Worm (Caenorhabditis elegans): ENCODE results near the gene ZK550.6.

ZK550.6 gene

ce11 chrIV:17245200-17245599, 17.1 kb downstream of the ZK550.6 start, which contains the start of gene ZK550.2:
Gene ZK550.2 (plus strand): TSS chrIV:17245584.
- TF ChIP-seq tab-1 (GFP tag; IDR thresholded peaks at IDR 0.05) (no peak), T22C8.4 (GFP tag; IDR thresholded peaks at IDR 0.05) (no peak), med-1 (GFP tag; optimal IDR thresholded peaks at IDR 0.05; ENCODE audit: insufficient read depth) (no peak), flt-1 (GFP tag; IDR thresholded peaks at IDR 0.05) (no peak), ztf-29 (GFP tag; IDR thresholded peaks at IDR 0.05) (no peak), ref-1 (GFP tag; conservative IDR thresholded peaks at IDR 0.05) (no peak), cog-1 (tag; optimal IDR thresholded peaks at IDR 0.05) (no peak), klf-2 (GFP tag; conservative IDR thresholded peaks at IDR 0.05) (no peak), ztf-23 (GFP tag; IDR thresholded peaks at IDR 0.05) (no peak)

DNA sequence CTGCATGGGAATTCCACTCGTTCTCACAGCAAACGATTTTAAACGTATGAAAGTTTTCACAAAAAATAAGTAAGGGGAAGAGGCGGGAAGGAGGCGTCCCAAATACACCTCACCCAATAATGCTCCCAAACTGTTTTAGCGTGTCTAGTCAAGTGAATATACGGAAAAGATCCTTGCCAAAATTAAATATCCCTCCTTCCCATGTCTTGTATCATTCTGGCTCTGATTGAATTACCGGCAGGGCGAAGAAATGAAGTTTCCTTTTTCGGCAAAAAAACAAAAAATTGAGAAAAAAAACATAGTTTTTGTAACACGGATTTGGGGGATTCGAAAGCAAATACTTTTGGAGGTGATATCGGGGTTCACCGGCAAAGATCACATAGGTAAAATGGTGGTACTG, 23.3 kb downstream of the ZK550.6 start:
- TF ChIP-seq med-1 (GFP tag; optimal IDR thresholded peaks at IDR 0.05; ENCODE audit: insufficient read depth) = no peak
- TF ChIP-seq ref-1 (GFP tag; conservative IDR thresholded peaks at IDR 0.05) = no peak
- TF ChIP-seq T22C8.4 (GFP tag; IDR thresholded peaks at IDR 0.05) = no peak
- no peak for TF ChIP-seq ztf-29 (GFP tag; IDR thresholded peaks at IDR 0.05)

DNA sequence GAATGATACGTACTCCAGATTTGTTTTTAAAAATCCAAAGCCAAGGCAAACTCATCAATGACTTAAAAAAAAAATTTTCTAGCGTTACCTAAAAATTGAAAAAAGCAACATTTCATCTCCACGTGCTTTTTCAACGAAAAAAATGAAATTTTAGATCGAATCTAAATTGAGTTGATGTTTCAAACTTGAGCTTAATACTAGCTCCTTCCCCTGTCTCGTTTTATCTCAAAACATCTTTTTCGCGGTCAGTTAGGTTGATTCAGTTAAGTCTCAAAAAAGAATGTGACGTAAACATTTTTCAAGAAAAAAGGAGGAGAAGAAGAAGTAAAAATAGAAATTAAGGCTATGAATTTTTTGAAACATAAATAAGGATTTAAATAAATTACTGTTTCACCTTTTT, 25.3 kb downstream of the ZK550.6 start:
- no peak for TF ChIP-seq ztf-23 (GFP tag; IDR thresholded peaks at IDR 0.05)
- no peak for TF ChIP-seq flt-1 (GFP tag; IDR thresholded peaks at IDR 0.05)
- TF ChIP-seq med-1 (GFP tag; optimal IDR thresholded peaks at IDR 0.05; ENCODE audit: insufficient read depth) = no peak
- no peak for TF ChIP-seq tab-1 (GFP tag; IDR thresholded peaks at IDR 0.05)
- no peak for TF ChIP-seq ztf-29 (GFP tag; IDR thresholded peaks at IDR 0.05)

DNA sequence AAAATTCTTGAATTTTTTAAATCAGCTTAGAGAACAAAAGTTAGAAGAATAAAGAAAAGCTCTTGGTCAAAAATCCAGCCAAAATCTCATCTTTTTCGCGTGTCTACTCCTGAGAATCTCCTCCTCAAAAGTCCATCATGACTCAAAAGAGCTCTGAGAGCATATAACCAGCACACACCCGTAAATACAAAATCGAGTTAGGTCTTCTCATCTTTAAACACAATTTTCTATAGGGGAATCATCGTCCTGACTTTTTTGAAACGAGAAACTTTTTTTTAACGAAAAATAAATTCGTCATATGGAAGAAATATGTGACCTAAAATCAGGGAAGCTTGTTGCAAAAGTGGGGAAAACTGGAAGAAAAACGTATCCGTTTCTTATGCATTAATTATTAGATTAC, 28.8 kb downstream of the ZK550.6 start:
- TF ChIP-seq ref-1 (GFP tag; conservative IDR thresholded peaks at IDR 0.05) (no peak), tab-1 (GFP tag; IDR thresholded peaks at IDR 0.05) (no peak), ztf-29 (GFP tag; IDR thresholded peaks at IDR 0.05) (no peak), ztf-23 (GFP tag; IDR thresholded peaks at IDR 0.05) (no peak), cog-1 (tag; optimal IDR thresholded peaks at IDR 0.05) (no peak), med-1 (GFP tag; optimal IDR thresholded peaks at IDR 0.05; ENCODE audit: insufficient read depth) (no peak), klf-2 (GFP tag; conservative IDR thresholded peaks at IDR 0.05) (no peak), flt-1 (GFP tag; IDR thresholded peaks at IDR 0.05) (no peak), T22C8.4 (GFP tag; IDR thresholded peaks at IDR 0.05) (no peak)

DNA sequence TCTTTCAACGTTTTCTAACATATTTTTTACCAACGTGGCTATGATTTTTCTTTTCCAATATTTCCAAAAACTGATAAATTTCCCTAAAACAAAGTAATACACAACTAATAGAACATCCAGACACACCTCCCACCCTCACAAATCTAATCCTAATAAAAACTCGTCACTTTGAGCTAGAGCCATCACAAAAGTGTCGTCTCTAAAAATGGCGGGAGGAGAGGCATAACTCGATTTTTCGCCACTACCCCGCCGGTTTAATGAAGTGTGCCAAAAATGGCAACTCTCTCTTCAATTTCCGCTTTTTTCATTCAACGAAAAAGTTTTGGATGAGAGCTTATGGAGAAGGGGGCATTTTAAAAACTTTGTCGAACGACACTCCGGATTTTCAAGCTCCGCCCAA, 29.4 kb downstream of the ZK550.6 start:
- TF ChIP-seq cog-1 (tag; optimal IDR thresholded peaks at IDR 0.05) = no peak

- TF ChIP-seq klf-2 (GFP tag; conservative IDR thresholded peaks at IDR 0.05) (no peak), cog-1 (tag; optimal IDR thresholded peaks at IDR 0.05) (no peak)
These were observed 31.3 kb downstream of the ZK550.6 start, which contains the start of gene npr-32 for ce11 chrIV:17230958-17231357. Gene npr-32 (minus strand): TSS chrIV:17231058.

DNA sequence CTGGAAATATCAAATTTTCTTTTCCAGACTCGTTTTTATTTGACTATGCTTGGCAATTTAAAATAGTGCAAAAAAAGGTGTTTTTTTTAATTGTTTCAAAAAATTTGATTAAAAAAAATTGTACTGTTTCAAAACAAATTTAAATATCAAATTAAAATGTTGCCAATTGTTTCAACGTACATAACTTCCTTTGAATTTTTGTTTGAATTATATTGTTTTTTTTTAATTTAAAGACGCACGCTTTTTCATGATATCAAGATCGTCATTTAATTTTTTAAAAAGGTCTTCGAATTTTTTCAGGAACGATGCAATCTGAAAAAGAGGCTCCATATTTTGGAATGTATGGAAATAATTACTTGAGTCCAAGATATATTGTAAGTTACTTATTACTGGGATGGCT, 38.8 kb downstream of the ZK550.6 start, which contains the start of gene Y116A8B.4:
Gene Y116A8B.4 (plus strand): TSS at position 301 of the 400 bp plus-strand sequence.
- TF ChIP-seq ztf-23 (GFP tag; IDR thresholded peaks at IDR 0.05) (no peak), ztf-29 (GFP tag; IDR thresholded peaks at IDR 0.05) (no peak), klf-2 (GFP tag; conservative IDR thresholded peaks at IDR 0.05) (no peak), cog-1 (tag; optimal IDR thresholded peaks at IDR 0.05) (no peak), tab-1 (GFP tag; IDR thresholded peaks at IDR 0.05) (no peak), med-1 (GFP tag; optimal IDR thresholded peaks at IDR 0.05; ENCODE audit: insufficient read depth) (no peak), T22C8.4 (GFP tag; IDR thresholded peaks at IDR 0.05) (no peak), ref-1 (GFP tag; conservative IDR thresholded peaks at IDR 0.05) (no peak), flt-1 (GFP tag; IDR thresholded peaks at IDR 0.05) (no peak)

- TF ChIP-seq klf-2 (GFP tag; conservative IDR thresholded peaks at IDR 0.05) = no peak
- no peak for TF ChIP-seq tab-1 (GFP tag; IDR thresholded peaks at IDR 0.05)
- no peak for TF ChIP-seq flt-1 (GFP tag; IDR thresholded peaks at IDR 0.05)
- no peak for TF ChIP-seq cog-1 (tag; optimal IDR thresholded peaks at IDR 0.05)
- no peak for TF ChIP-seq ref-1 (GFP tag; conservative IDR thresholded peaks at IDR 0.05)
- no peak for TF ChIP-seq ztf-23 (GFP tag; IDR thresholded peaks at IDR 0.05)
- no peak for TF ChIP-seq med-1 (GFP tag; optimal IDR thresholded peaks at IDR 0.05; ENCODE audit: insufficient read depth)
- no peak for TF ChIP-seq ztf-29 (GFP tag; IDR thresholded peaks at IDR 0.05)
- no peak for TF ChIP-seq T22C8.4 (GFP tag; IDR thresholded peaks at IDR 0.05)
These were observed 46.2 kb downstream of the ZK550.6 start, which contains the start of gene Y116A8B.1 for ce11 chrIV:17216048-17216447. Gene Y116A8B.1 (plus strand): TSS chrIV:17216348.

- no peak for TF ChIP-seq tab-1 (GFP tag; IDR thresholded peaks at IDR 0.05)
- TF ChIP-seq ztf-29 (GFP tag; IDR thresholded peaks at IDR 0.05) = no peak
- no peak for TF ChIP-seq cog-1 (tag; optimal IDR thresholded peaks at IDR 0.05)
- no peak for TF ChIP-seq T22C8.4 (GFP tag; IDR thresholded peaks at IDR 0.05)
- no peak for TF ChIP-seq klf-2 (GFP tag; conservative IDR thresholded peaks at IDR 0.05)
- TF ChIP-seq med-1 (GFP tag; optimal IDR thresholded peaks at IDR 0.05; ENCODE audit: insufficient read depth) = no peak
- TF ChIP-seq flt-1 (GFP tag; IDR thresholded peaks at IDR 0.05) = no peak
- no peak for TF ChIP-seq ref-1 (GFP tag; conservative IDR thresholded peaks at IDR 0.05)
- TF ChIP-seq ztf-23 (GFP tag; IDR thresholded peaks at IDR 0.05) = no peak
These were observed 47.2 kb downstream of the ZK550.6 start for ce11 chrIV:17215070-17215469.

- no peak for TF ChIP-seq ztf-29 (GFP tag; IDR thresholded peaks at IDR 0.05)
- TF ChIP-seq tab-1 (GFP tag; IDR thresholded peaks at IDR 0.05) = no peak
- no peak for TF ChIP-seq med-1 (GFP tag; optimal IDR thresholded peaks at IDR 0.05; ENCODE audit: insufficient read depth)
- TF ChIP-seq ref-1 (GFP tag; conservative IDR thresholded peaks at IDR 0.05) = no peak
- no peak for TF ChIP-seq flt-1 (GFP tag; IDR thresholded peaks at IDR 0.05)
- no peak for TF ChIP-seq klf-2 (GFP tag; conservative IDR thresholded peaks at IDR 0.05)
- no peak for TF ChIP-seq ztf-23 (GFP tag; IDR thresholded peaks at IDR 0.05)
- TF ChIP-seq T22C8.4 (GFP tag; IDR thresholded peaks at IDR 0.05) = no peak
- TF ChIP-seq cog-1 (tag; optimal IDR thresholded peaks at IDR 0.05) = no peak
These were observed 51.5 kb downstream of the ZK550.6 start for ce11 chrIV:17210754-17211153.

Data from whole organism, midembryonic.